Worm (Caenorhabditis elegans) whole organism, L4 larva: ENCODE measurements around the gene pqn-36.
A peak's percentile ranks its signal among the peaks of the same experiment; 100 is the strongest.

Source experiments
- D1046.2 ChIP-seq: fragments of 200-800 bp; sonication (Bioruptor generic); IDR thresholded peaks from 2 replicates; pipeline ENCODE4 v1.3.6; 2022; ENCODE audit warnings: missing genetic modification characterization, missing compliant biosample characterization
- F37D6.2 ChIP-seq: sonication (generic microtip); optimal IDR thresholded peaks from 2 replicates; lab custom pipeline; 2016; ENCODE audit warnings: mild to moderate bottlenecking, missing genetic modification characterization, missing compliant biosample characterization
- F44E2.7 ChIP-seq: fragments of 200-800 bp; sonication (Bioruptor generic); IDR thresholded peaks from 2 replicates; pipeline ENCODE4 v2.1.2; 2022; ENCODE audit warnings: missing genetic modification characterization, missing compliant biosample characterization
- R02D3.7 ChIP-seq: fragments of 150-350 bp; sonication (generic microtip); optimal IDR thresholded peaks from 3 replicates; lab custom pipeline; 2014; ENCODE audit warnings: missing biosample characterization, missing genetic modification characterization
- T20F7.1 ChIP-seq: fragments of 200-800 bp; sonication (Bioruptor generic); optimal IDR thresholded peaks from 2 replicates; lab custom pipeline; 2018; ENCODE audit warnings: mild to moderate bottlenecking, missing genetic modification characterization, missing compliant biosample characterization
- T26A8.4 ChIP-seq: fragments of 200-800 bp; sonication (Bioruptor generic); IDR thresholded peaks from 2 replicates; pipeline ENCODE4 v1.3.6; 2022; ENCODE audit warnings: missing genetic modification characterization, missing compliant biosample characterization
- Y105C5A.15 ChIP-seq: fragments of 200-800 bp; sonication (Bioruptor generic); IDR thresholded peaks from 2 replicates; pipeline ENCODE4 v1.3.6; 2022; ENCODE audit warnings: missing genetic modification characterization, missing compliant biosample characterization
- aha-1 ChIP-seq: fragments of 150-350 bp; peaks from one replicate; lab custom pipeline; 2014; ENCODE audit warnings: missing biosample characterization, missing genetic modification characterization
- ceh-28 ChIP-seq: fragments of 150-350 bp; optimal IDR thresholded peaks from 2 replicates; lab custom pipeline; 2014; ENCODE audit warnings: missing biosample characterization, missing genetic modification reagents, missing genetic modification characterization
- ctbp-1 ChIP-seq: fragments of 200-800 bp; sonication (Bioruptor generic); IDR thresholded peaks from 2 replicates; pipeline ENCODE4 v1.3.6; 2022; ENCODE audit warnings: missing genetic modification reagents, missing genetic modification characterization, missing compliant biosample characterization
- daf-12 ChIP-seq: fragments of 150-350 bp; optimal IDR thresholded peaks from 2 replicates; lab custom pipeline; 2014; ENCODE audit warnings: missing biosample characterization, missing genetic modification reagents, missing genetic modification characterization
- daf-16 ChIP-seq, 3 experiments: sonication (generic microtip); optimal IDR thresholded peaks; 2 replicates each; lab custom pipeline; 2016 to 2017; ENCODE audit warnings: missing genetic modification characterization in 3 of 3, missing genetic modification reagents in 3 of 3, mild to moderate bottlenecking in 2 of 3, missing compliant biosample characterization in 2 of 3, missing biosample characterization in 1 of 3, moderate library complexity in 1 of 3
- daf-8 ChIP-seq: fragments of 200-800 bp; sonication (Bioruptor generic); IDR thresholded peaks from 2 replicates; pipeline ENCODE4 v1.3.6; 2022; ENCODE audit warnings: missing genetic modification characterization, missing compliant biosample characterization
- dmd-9 ChIP-seq: fragments of 200-800 bp; sonication (Bioruptor generic); IDR thresholded peaks from 2 replicates; pipeline ENCODE4 v1.3.6; 2022; ENCODE audit warnings: missing genetic modification reagents, missing genetic modification characterization, missing compliant biosample characterization
- dpl-1 ChIP-seq: fragments of 150-350 bp; optimal IDR thresholded peaks from 2 replicates; lab custom pipeline; 2014; ENCODE audit warnings: missing biosample characterization, missing genetic modification reagents, missing genetic modification characterization
- egl-27 ChIP-seq: sonication (generic microtip); optimal IDR thresholded peaks from 3 replicates; lab custom pipeline; 2017; ENCODE audit warnings: missing biosample characterization, missing genetic modification reagents, missing genetic modification characterization
- egl-43 ChIP-seq: fragments of 200-800 bp; sonication (Bioruptor generic); IDR thresholded peaks from 2 replicates; pipeline ENCODE4 v1.3.6; 2022; ENCODE audit warnings: missing genetic modification reagents, missing genetic modification characterization, missing compliant biosample characterization
- gei-8 ChIP-seq: fragments of 200-800 bp; sonication (Bioruptor generic); optimal IDR thresholded peaks from 2 replicates; lab custom pipeline; 2018; ENCODE audit warnings: mild to moderate bottlenecking, missing genetic modification characterization, missing compliant biosample characterization
- hlh-11 ChIP-seq: fragments of 200-800 bp; sonication (Bioruptor generic); optimal IDR thresholded peaks from 2 replicates; lab custom pipeline; 2018; ENCODE audit warnings: mild to moderate bottlenecking, missing genetic modification characterization, missing compliant biosample characterization
- hlh-30 ChIP-seq: sonication (generic microtip); optimal IDR thresholded peaks from 2 replicates; lab custom pipeline; 2017; ENCODE audit warnings: antibody characterized with exemption, mild to moderate bottlenecking, missing genetic modification characterization, missing compliant biosample characterization; ENCODE audit not compliant: insufficient read depth
- hmg-1.1 ChIP-seq: fragments of 200-800 bp; sonication (Bioruptor generic); IDR thresholded peaks from 2 replicates; pipeline ENCODE4 v1.3.6; 2022; ENCODE audit warnings: missing genetic modification reagents, missing genetic modification characterization, missing compliant biosample characterization
- lin-1 ChIP-seq: fragments of 200-800 bp; sonication (Bioruptor generic); IDR thresholded peaks from 2 replicates; pipeline ENCODE4 v1.3.6; 2022; ENCODE audit warnings: missing genetic modification reagents, missing genetic modification characterization, missing compliant biosample characterization
- lin-13 ChIP-seq: fragments of 150-350 bp; optimal IDR thresholded peaks from 2 replicates; lab custom pipeline; 2014; ENCODE audit warnings: missing biosample characterization, missing genetic modification reagents, missing genetic modification characterization
- lin-15B ChIP-seq: fragments of 150-350 bp; sonication (generic microtip); optimal IDR thresholded peaks from 3 replicates; lab custom pipeline; 2014; ENCODE audit warnings: missing biosample characterization, missing genetic modification characterization
- mdl-1 ChIP-seq, 2 experiments: fragments of 150-350 bp in 1 of 2; sonication (generic microtip) in 1 of 2; optimal IDR thresholded peaks; 2 replicates each; lab custom pipeline; 2014 to 2017; ENCODE audit warnings: missing biosample characterization in 2 of 2, missing genetic modification characterization in 2 of 2
- mes-2 ChIP-seq: sonication (generic microtip); optimal IDR thresholded peaks from 2 replicates; lab custom pipeline; 2016; ENCODE audit warnings: missing genotype, mild to moderate bottlenecking, missing genetic modification characterization, missing compliant biosample characterization; ENCODE audit not compliant: poor library complexity, severe bottlenecking
- mxl-2 ChIP-seq: fragments of 200-800 bp; sonication (Bioruptor generic); conservative IDR thresholded peaks from 2 replicates; pipeline ENCODE4 v1.3.6; 2022; ENCODE audit warnings: missing genetic modification reagents, missing genetic modification characterization, missing compliant biosample characterization
- mxl-3 ChIP-seq: fragments of 200-800 bp; sonication (Bioruptor generic); optimal IDR thresholded peaks from 2 replicates; lab custom pipeline; 2018; ENCODE audit warnings: mild to moderate bottlenecking, missing genetic modification characterization, missing compliant biosample characterization
- nhr-25 ChIP-seq: sonication (generic microtip); optimal IDR thresholded peaks from 2 replicates; lab custom pipeline; 2017; ENCODE audit warnings: missing genetic modification characterization, mild to moderate bottlenecking, missing compliant biosample characterization, antibody characterized with exemption, moderate library complexity, borderline replicate concordance; ENCODE audit not compliant: insufficient read depth
- nhr-41 ChIP-seq: fragments of 200-800 bp; sonication (Bioruptor generic); IDR thresholded peaks from 2 replicates; pipeline ENCODE4 v1.3.6; 2022; ENCODE audit warnings: missing genetic modification reagents, missing genetic modification characterization, missing compliant biosample characterization
- nhr-42 ChIP-seq: fragments of 200-800 bp; sonication (Bioruptor generic); IDR thresholded peaks from 2 replicates; pipeline ENCODE4 v1.3.6; 2022; ENCODE audit warnings: missing genetic modification characterization, missing compliant biosample characterization
- nhr-48 ChIP-seq: sonication (generic microtip); optimal IDR thresholded peaks from 2 replicates; lab custom pipeline; 2016; ENCODE audit warnings: mild to moderate bottlenecking, missing genetic modification characterization, missing compliant biosample characterization
- nhr-6 ChIP-seq: fragments of 150-350 bp; optimal IDR thresholded peaks from 2 replicates; lab custom pipeline; 2014; ENCODE audit warnings: missing biosample characterization, missing genetic modification characterization
- nhr-76 ChIP-seq: fragments of 150-350 bp; optimal IDR thresholded peaks from 2 replicates; lab custom pipeline; 2014; ENCODE audit warnings: missing biosample characterization, missing genetic modification characterization
- saeg-2 ChIP-seq: fragments of 200-800 bp; sonication (Bioruptor generic); IDR thresholded peaks from 2 replicates; pipeline ENCODE4 v1.3.6; 2022; ENCODE audit warnings: missing genetic modification reagents, missing genetic modification characterization, missing compliant biosample characterization
- set-16 ChIP-seq: fragments of 200-800 bp; sonication (Bioruptor generic); IDR thresholded peaks from 2 replicates; pipeline ENCODE4 v1.3.6; 2022; ENCODE audit warnings: missing genetic modification reagents, missing genetic modification characterization, missing compliant biosample characterization
- skn-1 ChIP-seq: fragments of 150-350 bp; optimal IDR thresholded peaks from 2 replicates; lab custom pipeline; 2014; ENCODE audit warnings: missing biosample characterization, missing genetic modification characterization
- snpc-4 ChIP-seq: fragments of 150-350 bp; optimal IDR thresholded peaks from 2 replicates; lab custom pipeline; 2014; ENCODE audit warnings: missing biosample characterization, missing genetic modification characterization
- spr-3 ChIP-seq: fragments of 200-800 bp; sonication (Bioruptor generic); optimal IDR thresholded peaks from 2 replicates; lab custom pipeline; 2018; ENCODE audit warnings: mild to moderate bottlenecking, missing genetic modification characterization, missing compliant biosample characterization
- unc-39 ChIP-seq: sonication (generic microtip); optimal IDR thresholded peaks from 2 replicates; lab custom pipeline; 2017; ENCODE audit warnings: missing biosample characterization, missing genetic modification characterization
- zag-1 ChIP-seq: fragments of 150-350 bp; optimal IDR thresholded peaks from 2 replicates; lab custom pipeline; 2014; ENCODE audit warnings: missing biosample characterization, missing genetic modification characterization
- zip-2 ChIP-seq: fragments of 150-350 bp; optimal IDR thresholded peaks from 2 replicates; lab custom pipeline; 2014; ENCODE audit warnings: missing biosample characterization, missing genetic modification characterization

pqn-36 gene

ce11 chrX:15438768-15439167 is 23.5 kb upstream of the pqn-36 start:
- TF ChIP-seq nhr-76 (no peak), mes-2 (tag; lab: Kevin White, UChicago) (no peak), egl-27 (no peak), hmg-1.1 (0 out of 2 replicates have a peak, but pooled peaks have one; percentile 7), gei-8 (no peak), set-16 (GFP tag; lab: Robert Waterston, UW) (peak; percentile 73), saeg-2 (GFP tag; lab: Robert Waterston, UW) (no peak), F44E2.7 (GFP tag; lab: Robert Waterston, UW) (no peak), D1046.2 (no peak), R02D3.7 (tag; lab: Kevin White, UChicago) (no peak), mxl-3 (no peak), nhr-48 (tag; lab: Kevin White, UChicago) (no peak), dmd-9 (GFP tag; lab: Robert Waterston, UW) (no peak), daf-16 (GFP tag; optimal IDR thresholded peaks at IDR 0.05; lab: Kevin White, UChicago) (no peak), daf-16 (tag; optimal IDR thresholded peaks at IDR 0.05; lab: Kevin White, UChicago) (peak; percentile 7), dpl-1 (GFP tag; lab: Kevin White, UChicago) (no peak), nhr-42 (GFP tag; lab: Robert Waterston, UW) (0 out of 2 replicates have a peak, but pooled peaks have one; percentile 16), lin-1 (GFP tag; lab: Robert Waterston, UW) (no peak), T20F7.1 (GFP tag; lab: Kevin White, UChicago) (no peak), spr-3 (GFP tag; lab: Kevin White, UChicago) (no peak), mxl-2 (GFP tag; lab: Robert Waterston, UW) (no peak), zip-2 (tag; lab: Kevin White, UChicago) (no peak), snpc-4 (peak; percentile 40), daf-12 (tag; lab: Kevin White, UChicago) (no peak), mdl-1 (tag; optimal IDR thresholded peaks at IDR 0.05; lab: Kevin White, UChicago) (no peak), nhr-6 (tag; lab: Kevin White, UChicago) (no peak), ctbp-1 (GFP tag; lab: Robert Waterston, UW) (no peak), F37D6.2 (tag; lab: Kevin White, UChicago) (no peak)

- TF ChIP-seq skn-1 (tag; lab: Kevin White, UChicago) (no peak), lin-13 (GFP tag; lab: Kevin White, UChicago) (no peak), unc-39 (no peak), hlh-11 (no peak), nhr-25 (tag; lab: Kevin White, UChicago) (no peak), nhr-41 (no peak), dmd-9 (GFP tag; lab: Robert Waterston, UW) (no peak), lin-15B (tag; lab: Kevin White, UChicago) (no peak), Y105C5A.15 (GFP tag; lab: Robert Waterston, UW) (no peak), set-16 (GFP tag; lab: Robert Waterston, UW) (no peak), T26A8.4 (no peak), daf-16 (GFP tag; optimal IDR thresholded peaks at IDR 0.05; lab: Kevin White, UChicago) (no peak), daf-16 (tag; optimal IDR thresholded peaks at IDR 0.05; lab: Kevin White, UChicago) (no peak), ceh-28 (tag; lab: Kevin White, UChicago) (no peak), daf-8 (GFP tag; lab: Robert Waterston, UW) (no peak), aha-1 (tag; lab: Kevin White, UChicago) (no peak), zag-1 (tag; lab: Kevin White, UChicago) (no peak), egl-43 (GFP tag; lab: Robert Waterston, UW) (no peak), mxl-2 (GFP tag; lab: Robert Waterston, UW) (no peak), hlh-30 (tag; lab: Kevin White, UChicago) (no peak)
These were observed 19.6 kb upstream of the pqn-36 start for ce11 chrX:15434922-15435321.
